Fruit fly (Drosophila melanogaster) S2 (cell line): ENCODE measurements around the gene MtnE.

Experiments
- CG8478 ChIP-seq: fragments of >200 bp; optimal IDR thresholded peaks from 2 replicates; lab custom pipeline; 2018
- CTCF ChIP-seq, 2 experiments: fragments of >200 bp; optimal IDR thresholded peaks; 2 replicates each; lab custom pipeline; 2018

DNA sequence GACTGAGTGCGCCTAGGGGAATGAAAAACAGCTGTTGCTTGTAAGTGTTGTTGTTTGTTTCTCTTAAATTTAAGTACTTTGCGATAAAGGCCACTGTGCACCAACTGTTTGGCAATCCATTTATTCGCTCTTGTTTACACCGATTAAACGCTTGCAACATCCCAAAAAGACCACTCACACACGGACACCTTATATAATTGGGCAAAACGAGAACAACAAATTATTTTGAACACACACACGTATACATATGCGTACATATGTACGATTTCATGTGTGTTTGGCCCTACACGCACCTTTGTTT is 22.6 kb upstream of the MtnE start:
- TF ChIP-seq CTCF (optimal IDR thresholded peaks at IDR 0.05; lab: Kevin White, UChicago) (no peak), CG8478 (lab: Kevin White, UChicago) (no peak)
